Fruit fly (Drosophila melanogaster): ENCODE results near the gene Mrp4.

Gene Mrp4

dm6 chr3R:11569993-11570392, 943 bp downstream of the Mrp4 start:
- no peak for TF ChIP-seq woc (GFP tag; optimal IDR thresholded peaks at IDR 0.05)
- no peak for TF ChIP-seq Hnf4 (GFP tag; optimal IDR thresholded peaks at IDR 0.05)
- no peak for TF ChIP-seq usp (GFP tag; optimal IDR thresholded peaks at IDR 0.05)
- no peak for TF ChIP-seq Myc (optimal IDR thresholded peaks at IDR 0.05)
- TF ChIP-seq OdsH (GFP tag; optimal IDR thresholded peaks at IDR 0.05) = no peak
- no peak for TF ChIP-seq Sp1 (GFP tag; optimal IDR thresholded peaks at IDR 0.05)
- no peak for TF ChIP-seq CG9705 (GFP tag; optimal IDR thresholded peaks at IDR 0.05)
- TF ChIP-seq foxo (GFP tag; optimal IDR thresholded peaks at IDR 0.05) = no peak
- no peak for TF ChIP-seq Hr78 (GFP tag; optimal IDR thresholded peaks at IDR 0.05)
- TF ChIP-seq Abd-B (GFP tag; optimal IDR thresholded peaks at IDR 0.05) = no peak
- no peak for TF ChIP-seq Mio (GFP tag; optimal IDR thresholded peaks at IDR 0.05)
- TF ChIP-seq ey (GFP tag; optimal IDR thresholded peaks at IDR 0.05) = no peak
- no peak for TF ChIP-seq sage (GFP tag; optimal IDR thresholded peaks at IDR 0.05)

dm6 chr3R:11571408-11571807, 2.4 kb downstream of the Mrp4 start:
- TF ChIP-seq br (GFP tag; optimal IDR thresholded peaks at IDR 0.05) = no peak
- TF ChIP-seq sage (GFP tag; optimal IDR thresholded peaks at IDR 0.05) = no peak
- no peak for TF ChIP-seq woc (GFP tag; optimal IDR thresholded peaks at IDR 0.05)
- TF ChIP-seq lola (GFP tag; optimal IDR thresholded peaks at IDR 0.05) = no peak
- TF ChIP-seq Mio (GFP tag; optimal IDR thresholded peaks at IDR 0.05) = no peak
- TF ChIP-seq dsf (GFP tag; optimal IDR thresholded peaks at IDR 0.05; ENCODE audit: borderline replicate concordance) = no peak
- TF ChIP-seq tai (GFP tag; optimal IDR thresholded peaks at IDR 0.05) = no peak
- no peak for TF ChIP-seq dl (GFP tag; optimal IDR thresholded peaks at IDR 0.05; ENCODE audit: insufficient read depth in 1 of 2, partially characterized antibody in 2 of 2)
- TF ChIP-seq pan (optimal IDR thresholded peaks at IDR 0.05) = no peak
- TF ChIP-seq Hnf4 (GFP tag; optimal IDR thresholded peaks at IDR 0.05) = no peak
- TF ChIP-seq ey (GFP tag; optimal IDR thresholded peaks at IDR 0.05) = no peak

dm6 chr3R:11578645-11579044, 9.6 kb downstream of the Mrp4 start, which contains the start of the genes CG6790 and CG5342:
TSS of gene CG6790 (minus strand) at chr3R:11578745.
TSS of gene CG5342 (plus strand) at chr3R:11578826.
- no peak for TF ChIP-seq CrebA (GFP tag; optimal IDR thresholded peaks at IDR 0.05; ENCODE audit: borderline replicate concordance)
- TF ChIP-seq OdsH (GFP tag; optimal IDR thresholded peaks at IDR 0.05) = no peak
- TF ChIP-seq tai (GFP tag; optimal IDR thresholded peaks at IDR 0.05) = no peak
- TF ChIP-seq brk (GFP tag; optimal IDR thresholded peaks at IDR 0.05) = no peak
- TF ChIP-seq fru (GFP tag; optimal IDR thresholded peaks at IDR 0.05) = no peak

DNA sequence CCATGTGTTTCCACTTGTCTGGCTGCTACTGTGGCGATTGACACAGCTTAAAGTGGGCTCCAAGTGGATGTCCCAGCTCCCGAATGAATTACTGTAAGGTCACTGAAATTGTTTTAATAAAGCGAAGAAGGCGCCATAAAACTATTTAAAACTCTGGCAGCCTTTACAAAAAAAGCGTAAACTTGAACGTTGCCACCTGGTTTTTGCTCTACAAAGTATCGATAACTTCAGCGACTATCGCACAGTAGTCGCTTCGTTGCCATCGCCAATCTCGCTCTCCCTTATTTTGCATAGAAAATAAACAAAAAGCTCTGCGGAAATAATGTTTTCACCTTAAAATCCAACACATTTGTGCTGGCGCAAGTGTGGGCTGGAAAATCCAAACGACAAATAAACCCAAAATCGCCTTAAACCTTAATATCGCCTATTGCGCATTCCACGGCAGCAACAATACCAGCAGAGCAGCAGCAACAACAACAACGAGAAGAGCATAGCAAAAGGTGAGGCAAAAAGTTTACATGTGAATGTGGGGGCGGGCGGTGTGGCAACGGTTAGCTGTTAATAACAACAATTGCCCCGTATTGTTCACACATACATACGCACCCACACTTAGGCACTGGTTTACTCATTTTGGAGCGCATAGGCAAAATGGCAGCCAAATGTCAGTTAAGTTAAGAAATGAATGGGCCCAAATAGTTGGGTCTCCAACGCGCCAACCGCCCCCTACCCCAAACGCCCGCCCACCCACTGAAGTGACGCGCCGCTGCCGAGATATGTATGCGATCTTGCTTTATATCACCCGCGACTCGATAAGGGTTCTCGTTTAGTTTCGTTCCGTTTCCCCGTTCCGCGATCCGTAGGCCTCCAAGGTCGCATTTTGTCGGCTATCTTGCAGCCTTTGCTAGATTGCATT, 12.5 kb downstream of the Mrp4 start, which contains the start of gene wkd:
TSS of gene wkd (plus strand) at position 237 of the 913 bp plus-strand sequence.
- TF ChIP-seq jim (GFP tag; optimal IDR thresholded peaks at IDR 0.05) = no peak
- TF ChIP-seq dl (GFP tag; optimal IDR thresholded peaks at IDR 0.05; ENCODE audit: insufficient read depth in 1 of 2, partially characterized antibody in 2 of 2) = no peak
- no peak for TF ChIP-seq foxo (GFP tag; optimal IDR thresholded peaks at IDR 0.05)
- no peak for TF ChIP-seq sage (GFP tag; optimal IDR thresholded peaks at IDR 0.05)
- no peak for TF ChIP-seq rgr (GFP tag; optimal IDR thresholded peaks at IDR 0.05)
- peak; percentile 37 for TF ChIP-seq psq (GFP tag; optimal IDR thresholded peaks at IDR 0.05)
- TF ChIP-seq Dfd (GFP tag; optimal IDR thresholded peaks at IDR 0.05) = no peak
- TF ChIP-seq fru (GFP tag; optimal IDR thresholded peaks at IDR 0.05) = no peak
- TF ChIP-seq Hr83 (GFP tag; optimal IDR thresholded peaks at IDR 0.05; ENCODE audit: poor library complexity, severe bottlenecking) = peak; percentile 3
- TF ChIP-seq OdsH (GFP tag; optimal IDR thresholded peaks at IDR 0.05) = peak; percentile 10
- TF ChIP-seq woc (GFP tag; optimal IDR thresholded peaks at IDR 0.05) = no peak

- TF ChIP-seq CG9705 (GFP tag; optimal IDR thresholded peaks at IDR 0.05) (no peak), Sp1 (GFP tag; optimal IDR thresholded peaks at IDR 0.05) (no peak), psq (GFP tag; optimal IDR thresholded peaks at IDR 0.05) (no peak), ey (GFP tag; optimal IDR thresholded peaks at IDR 0.05) (peak; percentile 59), rgr (GFP tag; optimal IDR thresholded peaks at IDR 0.05) (no peak)
These were observed 13.2 kb downstream of the Mrp4 start for dm6 chr3R:11582253-11582589.

- TF ChIP-seq dl (GFP tag; optimal IDR thresholded peaks at IDR 0.05; ENCODE audit: insufficient read depth in 1 of 2, partially characterized antibody in 2 of 2) (no peak), ey (GFP tag; optimal IDR thresholded peaks at IDR 0.05) (no peak), sage (GFP tag; optimal IDR thresholded peaks at IDR 0.05) (no peak), fru (GFP tag; optimal IDR thresholded peaks at IDR 0.05) (no peak), CrebA (GFP tag; optimal IDR thresholded peaks at IDR 0.05; ENCODE audit: borderline replicate concordance) (no peak)
These were observed 20.8 kb downstream of the Mrp4 start, which contains the start of gene CG6791 for dm6 chr3R:11589764-11590358. TSS of gene CG6791 (minus strand) at chr3R:11590146.

Data from whole organism, wandering third instar larva.